Fruit fly (Drosophila melanogaster): ENCODE data around the gene mrn.

dm6 chr3L:15594093-15594653 lies 13.8 kb upstream of the mrn start:
- no peak for TF ChIP-seq Crg-1 (GFP tag; optimal IDR thresholded peaks at IDR 0.05)
- no peak for TF ChIP-seq CG7101 (tag; optimal IDR thresholded peaks at IDR 0.05)
- no peak for TF ChIP-seq CG7045 (GFP tag; optimal IDR thresholded peaks at IDR 0.05)
- TF ChIP-seq pad (GFP tag; optimal IDR thresholded peaks at IDR 0.05), result no peak

All from whole organism, adult.